Fruit fly (Drosophila melanogaster): ENCODE results near the gene CG15445.

DNA sequence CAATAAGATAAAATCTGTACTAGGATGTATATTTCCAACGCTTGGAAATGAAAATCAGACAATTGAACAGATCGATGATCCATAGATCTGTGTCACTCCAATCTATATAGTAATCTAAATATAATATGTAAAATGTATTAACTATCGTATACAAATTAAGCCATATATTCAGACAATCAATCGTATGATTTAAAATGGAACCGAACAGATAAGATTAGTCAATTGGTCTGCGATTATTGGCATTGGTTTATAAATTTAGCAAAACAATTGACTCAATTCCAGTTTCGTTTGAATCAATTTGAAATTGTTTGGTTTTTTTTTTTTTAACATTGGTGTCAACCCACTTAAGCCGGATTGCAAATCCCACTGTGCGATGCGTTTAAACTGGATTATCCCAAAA, 49.1 kb upstream of the CG15445 start:
- no peak for TF ChIP-seq Sin3A (optimal IDR thresholded peaks at IDR 0.05)
- no peak for TF ChIP-seq Myc (optimal IDR thresholded peaks at IDR 0.05)
- TF ChIP-seq insv (optimal IDR thresholded peaks at IDR 0.05): no peak

Data from Kc167 (cell line).